Worm (Caenorhabditis elegans): ENCODE results near the gene unc-50.

DNA sequence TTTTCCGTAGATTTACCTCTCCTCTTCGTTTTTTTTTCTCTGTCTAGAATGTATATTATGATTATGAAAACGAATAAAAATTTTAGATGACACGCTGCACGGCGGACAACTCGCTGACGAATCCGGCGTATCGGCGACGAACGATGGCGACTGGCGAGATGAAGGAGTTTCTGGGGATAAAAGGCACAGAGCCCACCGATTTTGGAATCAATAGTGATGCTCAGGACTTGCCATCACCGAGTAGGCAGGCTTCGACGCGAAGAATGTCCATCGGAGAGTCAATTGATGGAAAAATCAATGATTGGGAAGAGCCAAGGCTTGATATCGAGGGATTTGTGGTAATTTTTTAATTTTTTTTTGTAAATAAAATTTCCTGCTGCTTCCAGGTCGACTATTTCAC lies 17.1 kb upstream of the unc-50 start, which contains the start of gene ced-9:
- TF ChIP-seq him-1 (tag; optimal IDR thresholded peaks at IDR 0.05) (no peak), W03F9.2 (tag; optimal IDR thresholded peaks at IDR 0.05) (no peak), dao-5 (tag; optimal IDR thresholded peaks at IDR 0.05) (no peak)
